Worm (Caenorhabditis elegans) whole organism, L3 larva: ENCODE data around the gene fbxa-208.

Source experiments
- R02D3.7 ChIP-seq: fragments of 150-350 bp; optimal IDR thresholded peaks from 2 replicates; lab custom pipeline; 2014; ENCODE audit warnings: missing biosample characterization, missing genetic modification characterization
- aly-2 ChIP-seq: fragments of 150-350 bp; optimal IDR thresholded peaks from 2 replicates; lab custom pipeline; 2014; ENCODE audit warnings: missing biosample characterization, missing genetic modification characterization
- ceh-16 ChIP-seq: sonication (generic microtip); optimal IDR thresholded peaks from 2 replicates; lab custom pipeline; 2017; ENCODE audit warnings: missing biosample characterization, missing genetic modification characterization
- elt-1 ChIP-seq: fragments of 150-350 bp; optimal IDR thresholded peaks from 2 replicates; lab custom pipeline; 2014; ENCODE audit warnings: missing biosample characterization, missing genetic modification characterization

fbxa-208 gene

DNA sequence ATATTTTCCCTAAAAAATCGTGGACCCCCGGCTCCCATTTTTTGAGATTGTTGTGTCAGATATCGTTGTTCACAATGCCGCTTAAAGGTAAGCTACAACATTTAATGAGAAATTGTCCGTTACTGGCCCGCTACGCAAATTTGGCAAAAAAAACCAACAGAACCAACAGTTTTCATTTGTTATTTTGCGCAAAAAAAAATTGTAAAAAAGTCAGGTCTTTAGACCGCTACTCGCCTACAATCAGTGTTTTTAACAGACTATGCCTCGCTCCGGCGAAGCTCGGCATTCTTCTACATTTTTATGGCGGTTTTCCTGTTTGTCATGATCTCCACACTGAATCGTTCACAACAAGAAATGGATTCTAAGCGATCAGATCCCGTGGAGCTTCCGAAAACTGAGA, 52.3 kb downstream of the fbxa-208 start, which contains the start of gene Y82E9BL.12:
TSS of gene Y82E9BL.12 (plus strand) at position 301 of the 400 bp plus-strand sequence.
- TF ChIP-seq ceh-16 (tag; lab: Kevin White, UChicago) = no peak
- TF ChIP-seq aly-2 (tag; lab: Kevin White, UChicago) = no peak
- TF ChIP-seq R02D3.7 (tag; lab: Kevin White, UChicago) = no peak
- no peak for TF ChIP-seq elt-1
